Worm (Caenorhabditis elegans) whole organism, L4/young adult: ENCODE data around the gene W04G3.11.

ENCODE experiments used
- W03F9.2 ChIP-seq: fragments of 150-350 bp; optimal IDR thresholded peaks from 2 replicates; lab custom pipeline; 2014; ENCODE audit warnings: missing biosample characterization, missing genetic modification characterization
- dao-5 ChIP-seq: sonication (generic microtip); optimal IDR thresholded peaks from 2 replicates; lab custom pipeline; 2016; ENCODE audit warnings: missing genotype, missing genetic modification characterization, moderate library complexity, missing compliant biosample characterization
- him-1 ChIP-seq: sonication (generic microtip); optimal IDR thresholded peaks from 2 replicates; lab custom pipeline; 2016; ENCODE audit warnings: missing genotype, missing genetic modification reagents, missing genetic modification characterization, missing compliant biosample characterization

W04G3.11 gene

DNA sequence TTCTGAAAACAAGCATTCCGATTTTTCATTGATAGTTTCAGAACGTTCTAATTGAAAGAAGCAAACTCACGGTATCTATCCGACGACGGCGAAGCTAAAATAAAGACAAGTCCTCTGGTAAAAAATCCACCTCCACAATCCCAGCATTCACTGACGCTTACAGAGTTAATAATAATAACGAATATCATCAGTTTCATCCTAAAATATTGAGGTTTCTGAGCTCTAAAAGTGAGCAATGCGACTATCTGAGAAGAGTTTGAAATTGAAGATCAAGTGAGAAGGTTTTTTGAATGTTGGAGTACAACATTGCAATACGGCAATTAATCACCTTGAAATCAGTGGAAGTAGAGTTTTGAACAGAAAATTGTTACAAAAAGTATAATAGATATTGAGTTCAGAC is 12.5 kb upstream of the W04G3.11 start, which contains the start of gene W04G3.12:
W04G3.12 (minus strand) TSS at position 311 of the 400 bp plus-strand sequence.
- TF ChIP-seq W03F9.2 (tag; lab: Kevin White, UChicago) (no peak), him-1 (tag; lab: Kevin White, UChicago) (no peak), dao-5 (no peak)

DNA sequence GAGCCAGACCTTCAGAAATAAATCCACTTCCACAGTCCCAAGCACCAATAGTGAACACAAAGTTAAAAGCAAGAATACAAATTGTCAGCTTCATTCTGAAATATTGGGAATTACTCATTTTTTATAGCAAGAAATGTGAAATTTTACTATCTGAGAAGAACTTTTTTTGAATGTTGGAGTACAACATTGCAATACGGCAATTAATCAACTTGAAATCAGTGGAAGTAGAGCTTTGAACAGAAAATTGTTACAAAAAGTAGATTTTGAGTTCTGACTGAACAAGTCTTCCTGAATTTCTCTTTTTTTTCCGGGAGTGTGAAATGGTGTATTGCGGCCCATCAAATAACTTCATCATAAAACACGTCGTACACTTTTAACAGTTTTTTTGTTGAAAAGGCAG is 10.8 kb upstream of the W04G3.11 start, which contains the start of gene W04G3.10:
W04G3.10 (minus strand) TSS at position 101 of the 400 bp plus-strand sequence.
- TF ChIP-seq W03F9.2 (tag; lab: Kevin White, UChicago) (no peak), dao-5 (no peak), him-1 (tag; lab: Kevin White, UChicago) (no peak)

- TF ChIP-seq him-1 (tag; lab: Kevin White, UChicago) (no peak), dao-5 (no peak), W03F9.2 (tag; lab: Kevin White, UChicago) (no peak)
These were observed 9.3 kb upstream of the W04G3.11 start, which contains the start of gene W04G3.13 for ce11 chrX:11079667-11080066. W04G3.13 (minus strand) TSS chrX:11079767.

DNA sequence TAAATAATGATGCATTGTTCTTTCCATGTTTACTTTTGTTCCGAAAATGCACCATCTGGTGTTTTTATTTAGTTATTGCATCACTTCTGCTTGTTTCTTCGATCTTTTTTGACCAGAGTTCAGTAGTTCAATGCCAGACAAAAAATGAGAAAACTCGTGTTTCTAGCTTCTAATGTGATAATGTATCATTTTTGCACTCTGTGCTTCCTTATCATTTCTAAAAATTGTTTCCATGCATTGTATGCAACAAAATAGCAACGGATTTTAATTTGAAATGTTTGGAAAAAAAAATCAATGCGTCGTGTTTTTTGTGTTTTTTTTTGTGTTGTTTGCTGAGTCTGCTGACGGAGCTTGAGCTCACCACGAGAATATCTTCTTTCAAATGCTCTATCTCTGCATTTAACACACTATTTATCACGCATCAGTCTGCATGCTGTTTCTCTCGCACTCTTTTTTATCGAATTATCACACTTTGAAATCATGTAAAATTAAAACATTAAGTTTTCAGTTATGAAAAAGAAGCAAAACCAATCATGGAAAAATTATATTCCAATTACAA is 8.7 kb upstream of the W04G3.11 start, which contains the start of gene sulp-7:
sulp-7 (plus strand) TSS at position 509 of the 559 bp plus-strand sequence.
- TF ChIP-seq W03F9.2 (tag; lab: Kevin White, UChicago) (no peak), him-1 (tag; lab: Kevin White, UChicago) (no peak), dao-5 (no peak)

ce11 chrX:11085162-11085561 is 3.8 kb upstream of the W04G3.11 start, which contains the start of gene W04G3.7:
W04G3.7 (minus strand) TSS chrX:11085262.
- no peak for TF ChIP-seq him-1 (tag; lab: Kevin White, UChicago)
- no peak for TF ChIP-seq W03F9.2 (tag; lab: Kevin White, UChicago)

ce11 chrX:11093985-11094593 is 5.1 kb downstream of the W04G3.11 start:
- TF ChIP-seq dao-5 (peak; percentile 95), him-1 (tag; lab: Kevin White, UChicago) (peak; percentile 100), W03F9.2 (tag; lab: Kevin White, UChicago) (peak; percentile 98)

DNA sequence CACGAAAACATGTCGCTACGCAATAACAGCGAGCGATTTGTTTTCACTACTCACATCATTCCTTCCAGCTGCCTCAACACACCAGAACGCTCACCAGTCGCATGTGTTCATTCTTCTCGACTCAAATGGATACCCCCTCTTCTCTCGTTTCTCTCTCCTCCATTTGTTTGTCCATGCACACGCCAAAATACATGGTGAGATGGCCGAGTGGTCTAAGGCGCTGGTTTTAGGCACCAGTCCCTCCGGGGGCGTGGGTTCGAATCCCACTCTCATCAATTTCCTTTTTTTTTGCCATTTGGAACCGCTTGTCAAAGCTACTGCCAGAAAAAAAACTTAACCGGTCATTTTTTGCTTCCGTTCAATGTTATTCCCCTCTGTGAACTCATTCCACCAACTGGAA is 6.5 kb downstream of the W04G3.11 start:
- TF ChIP-seq W03F9.2 (tag; lab: Kevin White, UChicago) (peak; percentile 30), him-1 (tag; lab: Kevin White, UChicago) (peak; percentile 92), dao-5 (peak; percentile 74)

DNA sequence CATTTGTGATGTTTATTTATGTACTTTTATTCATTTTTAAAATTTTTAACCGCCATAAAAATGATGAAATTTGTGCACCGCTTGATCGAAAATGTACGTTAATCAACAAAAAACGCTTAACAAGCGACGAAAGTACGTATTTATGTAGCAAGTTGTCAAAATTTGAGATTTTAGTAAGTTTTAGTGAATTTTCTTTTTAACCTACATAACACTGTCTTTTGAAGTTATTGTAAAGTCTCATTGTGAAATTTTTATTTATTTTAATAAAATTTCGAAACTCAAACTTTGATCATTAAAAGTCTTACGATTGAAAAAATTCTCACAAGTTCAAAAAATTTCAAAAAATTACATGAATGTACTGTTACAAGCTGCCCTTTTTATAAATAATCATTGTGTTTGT is 8.3 kb downstream of the W04G3.11 start:
- TF ChIP-seq him-1 (tag; lab: Kevin White, UChicago): no peak
- no peak for TF ChIP-seq dao-5
- no peak for TF ChIP-seq W03F9.2 (tag; lab: Kevin White, UChicago)

ce11 chrX:11098086-11098485 is 9.1 kb downstream of the W04G3.11 start, which contains the start of gene W02H3.3:
W02H3.3 (minus strand) TSS chrX:11098186.
- TF ChIP-seq dao-5 (no peak), him-1 (tag; lab: Kevin White, UChicago) (no peak), W03F9.2 (tag; lab: Kevin White, UChicago) (no peak)

DNA sequence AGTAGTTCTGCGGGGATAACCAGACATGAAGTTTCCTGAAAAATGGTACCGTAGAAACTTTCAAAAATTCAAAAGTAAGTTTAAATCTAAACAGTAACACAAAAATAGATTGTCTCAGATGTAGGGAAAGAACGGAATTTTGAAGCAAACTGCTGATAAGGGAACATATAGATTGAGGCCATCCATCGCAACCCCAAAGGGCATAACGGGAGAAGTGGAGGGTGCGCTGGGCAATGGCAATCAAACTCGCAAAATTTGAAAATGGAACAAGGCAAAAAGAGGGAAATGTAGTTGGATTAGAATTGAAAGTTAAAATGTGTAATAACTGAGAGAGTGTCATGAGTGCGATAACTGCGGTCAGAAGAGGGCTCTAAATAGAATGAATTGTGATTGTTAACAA is 14.2 kb downstream of the W04G3.11 start:
- TF ChIP-seq W03F9.2 (tag; lab: Kevin White, UChicago): no peak

ce11 chrX:11104883-11105629 is 16.1 kb downstream of the W04G3.11 start, which contains the start of gene W02H3.1:
W02H3.1 (minus strand) TSS chrX:11105460.
- no peak for TF ChIP-seq dao-5
- TF ChIP-seq W03F9.2 (tag; lab: Kevin White, UChicago): no peak
- no peak for TF ChIP-seq him-1 (tag; lab: Kevin White, UChicago)

DNA sequence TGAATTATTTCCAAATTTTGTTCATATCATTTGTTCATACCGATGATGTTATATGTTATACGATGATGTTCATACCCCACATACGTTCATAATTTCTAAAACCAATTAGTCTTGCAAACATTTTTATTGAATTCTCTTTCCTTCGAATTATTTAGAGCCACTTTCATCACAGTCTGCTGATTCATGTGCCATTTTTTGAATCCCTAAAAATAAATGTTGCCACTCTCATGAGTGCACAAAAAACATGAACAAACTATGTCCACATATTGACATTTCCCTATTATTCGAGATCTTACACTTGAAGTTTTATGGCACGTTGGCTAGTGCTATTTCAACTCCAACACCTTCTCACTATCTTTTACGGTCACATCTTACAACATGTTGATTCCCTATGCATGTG is 18.1 kb downstream of the W04G3.11 start, which contains the start of gene clc-17:
clc-17 (plus strand) TSS at position 301 of the 400 bp plus-strand sequence.
- TF ChIP-seq dao-5: no peak
- TF ChIP-seq him-1 (tag; lab: Kevin White, UChicago): no peak
- TF ChIP-seq W03F9.2 (tag; lab: Kevin White, UChicago): no peak

DNA sequence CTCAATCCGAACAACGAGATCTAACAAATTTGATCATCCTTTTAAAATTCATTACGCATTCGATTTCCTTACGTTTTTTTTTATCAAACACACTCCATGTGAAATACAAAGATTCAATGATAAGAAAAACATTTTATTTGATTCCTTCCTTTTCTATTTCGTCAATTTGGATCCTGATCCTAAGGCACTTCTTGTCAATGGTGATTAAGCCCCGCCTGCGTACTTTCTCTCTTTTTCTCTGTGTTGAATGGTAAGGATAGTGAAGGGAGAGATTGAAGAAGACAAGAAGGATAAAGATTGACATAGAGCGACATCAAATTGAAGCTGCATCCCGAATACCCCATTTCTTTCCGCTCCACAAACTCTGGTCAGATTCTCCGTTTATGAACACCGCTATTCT is 20.2 kb downstream of the W04G3.11 start, which contains the start of gene grd-1:
grd-1 (plus strand) TSS at position 241 of the 400 bp plus-strand sequence.
- TF ChIP-seq W03F9.2 (tag; lab: Kevin White, UChicago): no peak
- TF ChIP-seq dao-5: no peak
- TF ChIP-seq him-1 (tag; lab: Kevin White, UChicago): no peak
